Fruit fly (Drosophila melanogaster) whole organism, embryonic: ENCODE measurements around the gene Cpr65Av.

ENCODE experiments used
- Atf-2 ChIP-seq: fragments of 200-800 bp; sonication (Bioruptor generic); optimal IDR thresholded peaks from 2 replicates; lab custom pipeline; 2016; ENCODE audit warnings: missing biosample characterization, missing genetic modification characterization
- Bdp1 ChIP-seq: fragments of 200-800 bp; sonication (Bioruptor generic); optimal IDR thresholded peaks from 3 replicates; lab custom pipeline; 2016; ENCODE audit warnings: missing biosample characterization, missing genetic modification characterization
- CG10543 ChIP-seq: fragments of 200-800 bp; sonication (Bioruptor generic); optimal IDR thresholded peaks from 3 replicates; lab custom pipeline; 2017; ENCODE audit warnings: missing biosample characterization, mild to moderate bottlenecking, missing genetic modification characterization, moderate library complexity
- CG11085 ChIP-seq: fragments of 200-800 bp; sonication (Bioruptor generic); IDR thresholded peaks from 2 replicates; pipeline ENCODE4 v1.3.6; 2022; ENCODE audit warnings: missing biosample characterization, missing genetic modification characterization
- CG11560 ChIP-seq: fragments of 200-800 bp; sonication (Bioruptor generic); IDR thresholded peaks from 3 replicates; pipeline ENCODE4 v1.3.6; 2022; ENCODE audit warnings: missing biosample characterization, missing genetic modification characterization
- CG12236 ChIP-seq: fragments of 200-800 bp; sonication (Bioruptor generic); optimal IDR thresholded peaks from 2 replicates; lab custom pipeline; 2016; ENCODE audit warnings: missing biosample characterization, missing genetic modification characterization
- CG1233 ChIP-seq: fragments of 200-800 bp; sonication (Bioruptor generic); optimal IDR thresholded peaks from 4 replicates; lab custom pipeline; 2018; ENCODE audit warnings: missing biosample characterization, mild to moderate bottlenecking, missing genetic modification characterization
- CG12659 ChIP-seq: fragments of 200-800 bp; sonication (Bioruptor generic); optimal IDR thresholded peaks from 3 replicates; lab custom pipeline; 2017; ENCODE audit warnings: mild to moderate bottlenecking, missing biosample characterization, missing genetic modification reagents, missing genetic modification characterization
- CG12744 ChIP-seq: fragments of 200-800 bp; sonication (Bioruptor generic); optimal IDR thresholded peaks from 2 replicates; lab custom pipeline; 2016; ENCODE audit warnings: missing biosample characterization, missing genetic modification characterization
- CG14014 ChIP-seq: fragments of 200-800 bp; sonication (Bioruptor generic); IDR thresholded peaks from 2 replicates; pipeline ENCODE4 v1.3.6; 2022; ENCODE audit warnings: missing biosample characterization, missing genetic modification characterization
- CG14050 ChIP-seq: fragments of 200-800 bp; sonication (Bioruptor generic); IDR thresholded peaks from 3 replicates; pipeline ENCODE4 v1.3.6; 2022; ENCODE audit warnings: missing biosample characterization, missing genetic modification characterization
- CG15696 ChIP-seq: fragments of 200-800 bp; sonication (Bioruptor generic); optimal IDR thresholded peaks from 2 replicates; lab custom pipeline; 2019; ENCODE audit warnings: missing biosample characterization, mild to moderate bottlenecking, missing genetic modification characterization, moderate library complexity
- CG17361 ChIP-seq: fragments of 200-800 bp; sonication (Bioruptor generic); IDR thresholded peaks from 3 replicates; pipeline ENCODE4 v1.3.6; 2022; ENCODE audit warnings: missing biosample characterization, missing genetic modification characterization
- CG18476 ChIP-seq: fragments of 200-800 bp; sonication (Bioruptor generic); optimal IDR thresholded peaks from 2 replicates; lab custom pipeline; 2016; ENCODE audit warnings: missing biosample characterization, mild to moderate bottlenecking, missing genetic modification characterization
- CG2202 ChIP-seq: fragments of 200-800 bp; sonication (Bioruptor generic); optimal IDR thresholded peaks from 2 replicates; lab custom pipeline; 2018; ENCODE audit warnings: missing biosample characterization, mild to moderate bottlenecking, missing genetic modification characterization
- CG33557 ChIP-seq: fragments of 200-800 bp; sonication (Bioruptor generic); optimal IDR thresholded peaks from 2 replicates; lab custom pipeline; 2019; ENCODE audit warnings: missing biosample characterization, mild to moderate bottlenecking, missing genetic modification characterization, moderate library complexity
- CG34376 ChIP-seq: fragments of 200-800 bp; sonication (Bioruptor generic); optimal IDR thresholded peaks from 2 replicates; lab custom pipeline; 2018; ENCODE audit warnings: missing biosample characterization, mild to moderate bottlenecking, missing genetic modification characterization
- CG4617 ChIP-seq: fragments of 200-800 bp; sonication (Bioruptor generic); optimal IDR thresholded peaks from 3 replicates; lab custom pipeline; 2016; ENCODE audit warnings: missing biosample characterization, missing genetic modification characterization, borderline replicate concordance
- CG6813 ChIP-seq: fragments of 200-800 bp; sonication (Bioruptor generic); optimal IDR thresholded peaks from 2 replicates; lab custom pipeline; 2017; ENCODE audit warnings: missing biosample characterization, missing genetic modification characterization, mild to moderate bottlenecking, moderate library complexity, missing genetic modification reagents
- CG7372 ChIP-seq: fragments of 200-800 bp; sonication (Bioruptor generic); IDR thresholded peaks from 2 replicates; pipeline ENCODE4 v1.3.6; 2022; ENCODE audit warnings: missing biosample characterization, missing genetic modification characterization
- Camta ChIP-seq: fragments of 200-800 bp; sonication (Bioruptor generic); optimal IDR thresholded peaks from 2 replicates; lab custom pipeline; 2016; ENCODE audit warnings: missing biosample characterization, missing genetic modification characterization
- CrebB ChIP-seq: fragments of 200-800 bp; sonication (Bioruptor generic); optimal IDR thresholded peaks from 3 replicates; lab custom pipeline; 2018; ENCODE audit warnings: missing biosample characterization, mild to moderate bottlenecking, missing genetic modification characterization
- D19A ChIP-seq: fragments of 200-800 bp; optimal IDR thresholded peaks from 3 replicates; lab custom pipeline; 2019; ENCODE audit warnings: missing biosample characterization, mild to moderate bottlenecking, missing genetic modification characterization, moderate library complexity
- Dfd ChIP-seq, 2 experiments: fragments of >200 bp; optimal IDR thresholded peaks; 2 replicates each; lab custom pipeline; 2017; ENCODE audit warnings: missing biosample characterization in 2 of 2, missing genetic modification characterization in 2 of 2
- Hr3 ChIP-seq: fragments of 200-800 bp; sonication (Bioruptor generic); optimal IDR thresholded peaks from 3 replicates; lab custom pipeline; 2016; ENCODE audit warnings: missing biosample characterization, missing genetic modification characterization
- Hr78 ChIP-seq, 2 experiments: fragments of 200-800 bp in 1 of 2; fragments of >200 bp in 1 of 2; sonication (Bioruptor generic) in 1 of 2; optimal IDR thresholded peaks; 2 replicates each; lab custom pipeline; 2017 to 2019; ENCODE audit warnings: missing biosample characterization in 2 of 2, missing genetic modification characterization in 2 of 2, mild to moderate bottlenecking in 1 of 2, moderate library complexity in 1 of 2
- Lim3 ChIP-seq: fragments of 200-800 bp; sonication (Bioruptor generic); IDR thresholded peaks from 2 replicates; pipeline ENCODE4 v1.3.6; 2022; ENCODE audit warnings: missing biosample characterization, missing genetic modification characterization
- Med ChIP-seq: fragments of 200-800 bp; sonication (Bioruptor generic); peaks from one replicate; lab custom pipeline; 2016; ENCODE audit warnings: missing biosample characterization, missing genetic modification characterization, mild to moderate bottlenecking, inconsistent platforms, moderate library complexity
- Meics ChIP-seq: fragments of 200-800 bp; sonication (Bioruptor generic); optimal IDR thresholded peaks from 2 replicates; lab custom pipeline; 2017; ENCODE audit warnings: missing biosample characterization, mild to moderate bottlenecking, missing genetic modification characterization
- Myb ChIP-seq: fragments of 200-800 bp; sonication (Bioruptor generic); optimal IDR thresholded peaks from 2 replicates; lab custom pipeline; 2016; ENCODE audit warnings: missing biosample characterization, missing genetic modification characterization
- Oaz ChIP-seq: fragments of 200-800 bp; sonication (Bioruptor generic); IDR thresholded peaks from 2 replicates; pipeline ENCODE4 v1.3.6; 2022; ENCODE audit warnings: missing biosample characterization, missing genetic modification characterization
- Ptx1 ChIP-seq: fragments of 200-800 bp; sonication (Bioruptor generic); IDR thresholded peaks from 2 replicates; pipeline ENCODE4 v1.3.6; 2022; ENCODE audit warnings: missing biosample characterization, missing genetic modification characterization
- Side ChIP-seq: fragments of 200-800 bp; sonication (Bioruptor generic); optimal IDR thresholded peaks from 2 replicates; lab custom pipeline; 2016; ENCODE audit warnings: missing biosample characterization, missing genetic modification characterization
- Tbp ChIP-seq: fragments of >200 bp; optimal IDR thresholded peaks from 2 replicates; lab custom pipeline; 2018; ENCODE audit warnings: missing biosample characterization, missing genetic modification characterization
- Trl ChIP-seq, 3 experiments: fragments of >200 bp in 2 of 3; fragments of 200-800 bp in 1 of 3; sonication (Bioruptor generic) in 1 of 3; optimal IDR thresholded peaks; 2 replicates in 1 of 3; 3 replicates in 2 of 3; lab custom pipeline; 2016 to 2017; ENCODE audit warnings: missing biosample characterization in 1 of 3, missing genetic modification characterization in 1 of 3
- Usf ChIP-seq: fragments of 200-800 bp; sonication (Bioruptor generic); optimal IDR thresholded peaks from 2 replicates; lab custom pipeline; 2017; ENCODE audit warnings: missing genotype, missing biosample characterization, missing genetic modification characterization
- Xbp1 ChIP-seq: fragments of 200-800 bp; sonication (Bioruptor generic); optimal IDR thresholded peaks from 3 replicates; lab custom pipeline; 2016; ENCODE audit warnings: missing biosample characterization, mild to moderate bottlenecking, missing genetic modification characterization
- bsh ChIP-seq, 2 experiments: fragments of 200-800 bp; sonication (Bioruptor generic); optimal IDR thresholded peaks; 2 replicates each; lab custom pipeline; 2017 to 2018; ENCODE audit warnings: mild to moderate bottlenecking in 2 of 2, missing biosample characterization in 2 of 2, missing genetic modification characterization in 2 of 2, moderate library complexity in 1 of 2
- chn ChIP-seq: fragments of 200-800 bp; sonication (Bioruptor generic); optimal IDR thresholded peaks from 2 replicates; lab custom pipeline; 2016; ENCODE audit warnings: missing biosample characterization, missing genetic modification characterization
- crc ChIP-seq: fragments of 200-800 bp; sonication (Bioruptor generic); optimal IDR thresholded peaks from 2 replicates; lab custom pipeline; 2016; ENCODE audit warnings: missing biosample characterization, missing genetic modification characterization
- dati ChIP-seq: fragments of 200-800 bp; sonication (Bioruptor generic); IDR thresholded peaks from 2 replicates; pipeline ENCODE4 v1.3.6; 2022; ENCODE audit warnings: missing biosample characterization, missing genetic modification characterization
- ewg ChIP-seq: fragments of 200-800 bp; sonication (Bioruptor generic); optimal IDR thresholded peaks from 3 replicates; lab custom pipeline; 2017; ENCODE audit warnings: mild to moderate bottlenecking, missing biosample characterization, missing genetic modification reagents, missing genetic modification characterization
- fd102C ChIP-seq: fragments of 200-800 bp; sonication (Bioruptor generic); optimal IDR thresholded peaks from 2 replicates; lab custom pipeline; 2018; ENCODE audit warnings: missing biosample characterization, mild to moderate bottlenecking, missing genetic modification characterization, moderate library complexity
- grau ChIP-seq: fragments of 200-800 bp; optimal IDR thresholded peaks from 3 replicates; lab custom pipeline; 2019; ENCODE audit warnings: missing biosample characterization, mild to moderate bottlenecking, missing genetic modification characterization, moderate library complexity
- h ChIP-seq: fragments of >200 bp; optimal IDR thresholded peaks from 2 replicates; lab custom pipeline; 2017
- lbe ChIP-seq: fragments of 200-800 bp; sonication (Bioruptor generic); optimal IDR thresholded peaks from 2 replicates; lab custom pipeline; 2016; ENCODE audit warnings: missing biosample characterization, mild to moderate bottlenecking, missing genetic modification characterization
- lilli ChIP-seq: fragments of 200-800 bp; sonication (Bioruptor generic); optimal IDR thresholded peaks from 3 replicates; lab custom pipeline; 2016; ENCODE audit warnings: missing biosample characterization, missing genetic modification characterization
- pzg ChIP-seq: fragments of 200-800 bp; sonication (Bioruptor generic); optimal IDR thresholded peaks from 3 replicates; lab custom pipeline; 2018; ENCODE audit warnings: missing biosample characterization, mild to moderate bottlenecking, missing genetic modification characterization, moderate library complexity
- sd ChIP-seq: fragments of 200-800 bp; sonication (Bioruptor generic); optimal IDR thresholded peaks from 3 replicates; lab custom pipeline; 2018; ENCODE audit warnings: missing biosample characterization, mild to moderate bottlenecking, missing genetic modification characterization, moderate library complexity
- slp2 ChIP-seq: fragments of 200-800 bp; sonication (Bioruptor generic); optimal IDR thresholded peaks from 2 replicates; lab custom pipeline; 2016; ENCODE audit warnings: missing biosample characterization, missing genetic modification characterization
- zfh2 ChIP-seq: fragments of 200-800 bp; sonication (Bioruptor generic); optimal IDR thresholded peaks from 2 replicates; lab custom pipeline; 2016; ENCODE audit warnings: missing biosample characterization, missing genetic modification characterization

Cpr65Av gene

dm6 chr3L:6181776-6182175 is 42.0 kb upstream of the Cpr65Av start, which contains the start of gene CG10274 (continued):
- TF ChIP-seq dati (GFP tag; lab: Robert Waterston, UW) (no peak), CG12744 (GFP tag; lab: Kevin White, UChicago) (peak; percentile 48), slp2 (peak; percentile 61), CG15696 (peak; percentile 82), Ptx1 (peak; percentile 76), CG14050 (GFP tag; lab: Robert Waterston, UW) (peak; percentile 34; the same call in 1 of the 3 replicates), CG4617 (peak; percentile 84), Meics (GFP tag; lab: Kevin White, UChicago) (no peak), lbe (GFP tag; lab: Kevin White, UChicago) (no peak), pzg (peak; percentile 65), Trl (optimal IDR thresholded peaks at IDR 0.05; lab: Kevin White, UChicago) (no peak), Trl (GFP tag; optimal IDR thresholded peaks at IDR 0.05; lab: Kevin White, UChicago) (peak; percentile 71), Tbp (GFP tag; lab: Kevin White, UChicago) (peak; percentile 56), CG6813 (GFP tag; lab: Kevin White, UChicago) (no peak), CG2202 (tag; lab: Kevin White, UChicago) (peak; percentile 57), Hr3 (GFP tag; lab: Kevin White, UChicago) (peak; percentile 80), CG33557 (GFP tag; lab: Kevin White, UChicago) (peak; percentile 73), CG18476 (GFP tag; lab: Kevin White, UChicago) (peak; percentile 44), Lim3 (GFP tag; lab: Robert Waterston, UW) (no peak), crc (GFP tag; lab: Kevin White, UChicago) (peak; percentile 44), Xbp1 (peak; percentile 87), chn (GFP tag; lab: Kevin White, UChicago) (peak; percentile 72), CG11085 (GFP tag; lab: Robert Waterston, UW) (peak; percentile 43), CG11560 (tag; lab: Robert Waterston, UW) (0 out of 3 replicates have a peak, but pooled peaks have one; percentile 23), CG34376 (GFP tag; lab: Kevin White, UChicago) (peak; percentile 41), zfh2 (peak; percentile 80), Myb (GFP tag; lab: Kevin White, UChicago) (peak; percentile 72), Hr78 (GFP tag; optimal IDR thresholded peaks at IDR 0.05; lab: Kevin White, UChicago) (no peak), Usf (GFP tag; lab: Kevin White, UChicago) (peak; percentile 47), Side (GFP tag; lab: Kevin White, UChicago) (peak; percentile 58), grau (peak; percentile 83), CrebB (peak; percentile 38), Med (GFP tag; lab: Kevin White, UChicago) (peak; percentile 93), bsh (GFP tag; optimal IDR thresholded peaks at IDR 0.05; lab: Kevin White, UChicago) (peak in 1 of 2 experiments; percentile 68), CG10543 (peak; percentile 72), fd102C (GFP tag; lab: Kevin White, UChicago) (peak; percentile 37), CG14014 (GFP tag; lab: Robert Waterston, UW) (peak; percentile 76), Oaz (GFP tag; lab: Robert Waterston, UW) (no peak), CG12236 (peak; percentile 21), lilli (peak; percentile 85), Camta (peak; percentile 70), sd (tag; lab: Kevin White, UChicago) (peak; percentile 98), CG1233 (peak; percentile 65), Atf-2 (GFP tag; lab: Kevin White, UChicago) (peak; percentile 68), Dfd (GFP tag; optimal IDR thresholded peaks at IDR 0.05; lab: Kevin White, UChicago) (no peak), CG7372 (GFP tag; lab: Robert Waterston, UW) (peak; percentile 66), CG17361 (no peak; the same call in 1 of the 3 replicates), Bdp1 (GFP tag; lab: Kevin White, UChicago) (peak; percentile 69), D19A (tag; lab: Kevin White, UChicago) (no peak), CG12659 (GFP tag; lab: Kevin White, UChicago) (peak; percentile 84), h (lab: Kevin White, UChicago) (no peak), ewg (GFP tag; lab: Kevin White, UChicago) (peak; percentile 61)
